Worm (Caenorhabditis elegans) whole organism, midembryonic: Measurements from ENCODE around the gene F49E8.6.

Experiments used
- T22C8.4 ChIP-seq: fragments of 200-800 bp; sonication (Bioruptor generic); IDR thresholded peaks from 2 replicates; pipeline ENCODE4 v1.3.6; 2022; ENCODE audit warnings: missing genetic modification characterization, missing compliant biosample characterization
- cog-1 ChIP-seq: sonication (generic microtip); optimal IDR thresholded peaks from 2 replicates; lab custom pipeline; 2016; ENCODE audit warnings: missing genetic modification characterization, missing compliant biosample characterization
- med-1 ChIP-seq: sonication (generic microtip); optimal IDR thresholded peaks from 2 replicates; lab custom pipeline; 2017; ENCODE audit warnings: missing genetic modification characterization, mild to moderate bottlenecking, missing compliant biosample characterization, antibody characterized with exemption, missing genetic modification reagents; ENCODE audit not compliant: insufficient read depth
- tab-1 ChIP-seq: fragments of 200-800 bp; sonication (Bioruptor generic); IDR thresholded peaks from 2 replicates; pipeline ENCODE4 v1.3.6; 2022; ENCODE audit warnings: missing genetic modification characterization, missing compliant biosample characterization
- ztf-23 ChIP-seq: fragments of 200-800 bp; sonication (Bioruptor generic); IDR thresholded peaks from 2 replicates; pipeline ENCODE4 v1.3.6; 2022; ENCODE audit warnings: missing genetic modification reagents, missing genetic modification characterization, missing compliant biosample characterization
- ztf-29 ChIP-seq: fragments of 200-800 bp; sonication (Bioruptor generic); IDR thresholded peaks from 2 replicates; pipeline ENCODE4 v1.3.6; 2022; ENCODE audit warnings: missing genetic modification reagents, missing genetic modification characterization, missing compliant biosample characterization

ce11 chrIV:7507305-7507704 lies 47.2 kb downstream of the F49E8.6 start:
- TF ChIP-seq cog-1 (tag; lab: Kevin White, UChicago) (no peak), T22C8.4 (GFP tag; lab: Robert Waterston, UW) (no peak), ztf-23 (GFP tag; lab: Robert Waterston, UW) (no peak), ztf-29 (GFP tag; lab: Robert Waterston, UW) (no peak), med-1 (no peak), tab-1 (GFP tag; lab: Robert Waterston, UW) (no peak)
